2 worm cellular contexts compared by ENCODE assay signal in genomic region chrII:9703601-9704000, ce11.
TF ChIP-seq lines count a peak whose summit lies in the region.

Gene mop-25.2, minus strand, starts transcription at chrII:9703701.

TF ChIP-seq in whole organism, L3 larva, 47 proteins besides CTCF, POLR2A, EP300 and RAD21:
- TF ChIP-seq zag-1 (tag; optimal IDR thresholded peaks at IDR 0.05; lab: Kevin White, UChicago) (no peak), ceh-28 (tag; optimal IDR thresholded peaks at IDR 0.05; lab: Kevin White, UChicago) (peak; percentile 17), lin-15B (tag; optimal IDR thresholded peaks at IDR 0.05; lab: Kevin White, UChicago) (no peak), ceh-16 (tag; optimal IDR thresholded peaks at IDR 0.05; lab: Kevin White, UChicago) (no peak), mml-1 (tag; optimal IDR thresholded peaks at IDR 0.05; lab: Kevin White, UChicago) (no peak), ceh-9 (tag; optimal IDR thresholded peaks at IDR 0.05; lab: Kevin White, UChicago) (no peak), fkh-10 (GFP tag; optimal IDR thresholded peaks at IDR 0.05; lab: Kevin White, UChicago) (no peak)
TF ChIP-seq in whole organism, L3 larva: peak in this region for 1.

TF ChIP-seq in whole organism, L4 larva, 104 proteins besides CTCF, POLR2A, EP300 and RAD21:
- TF ChIP-seq dmd-8 (GFP tag; IDR thresholded peaks at IDR 0.05; lab: Robert Waterston, UW) = no peak
- no peak for TF ChIP-seq daf-12 (tag; optimal IDR thresholded peaks at IDR 0.05; lab: Kevin White, UChicago)
- TF ChIP-seq lin-38 (GFP tag; IDR thresholded peaks at IDR 0.05; lab: Robert Waterston, UW) = 0 out of 2 replicates have a peak, but pooled peaks have one; percentile 26
- peak; percentile 38 for TF ChIP-seq ama-1 (optimal IDR thresholded peaks at IDR 0.05; lab: Kevin White, UChicago)
- TF ChIP-seq ztf-11 (tag; optimal IDR thresholded peaks at IDR 0.05; lab: Kevin White, UChicago) = no peak

Comparison
In these comparisons a context has a peak if more than half of its experiments do, and no peak if none do; other contexts are left out.
1. Of the 28 proteins assayed by ChIP-seq in both whole organism, L4 larva and whole organism, L3 larva: peak only in whole organism, L4 larva: ama-1; only in whole organism, L3 larva: ceh-28; in both: none; in neither: 26.